Fruit fly (Drosophila melanogaster) whole organism, prepupa: ENCODE measurements around the gene CG18814.

ENCODE experiments used
- CG10631 ChIP-seq: fragments of 200-800 bp; sonication (Bioruptor generic); optimal IDR thresholded peaks from 2 replicates; lab custom pipeline; 2016; ENCODE audit warnings: missing biosample characterization, missing genetic modification characterization
- CG10669 ChIP-seq: fragments of 200-800 bp; sonication (Bioruptor generic); optimal IDR thresholded peaks from 3 replicates; lab custom pipeline; 2018; ENCODE audit warnings: missing biosample characterization, mild to moderate bottlenecking, missing genetic modification characterization, moderate library complexity
- CG11294 ChIP-seq: fragments of 200-800 bp; sonication (Bioruptor generic); IDR thresholded peaks from 2 replicates; pipeline ENCODE4 v1.3.6; 2022; ENCODE audit warnings: missing biosample characterization, missing genetic modification characterization
- CG15336 ChIP-seq: fragments of 200-800 bp; sonication (Bioruptor generic); IDR thresholded peaks from 2 replicates; pipeline ENCODE4 v1.3.6; 2022; ENCODE audit warnings: missing biosample characterization, missing genetic modification characterization
- CG16779 ChIP-seq: fragments of 200-800 bp; sonication (Bioruptor generic); optimal IDR thresholded peaks from 3 replicates; lab custom pipeline; 2017; ENCODE audit warnings: missing biosample characterization, mild to moderate bottlenecking, missing genetic modification characterization
- CG3032 ChIP-seq: fragments of 200-800 bp; optimal IDR thresholded peaks from 2 replicates; lab custom pipeline; 2019; ENCODE audit warnings: missing biosample characterization, mild to moderate bottlenecking, missing genetic modification characterization, moderate library complexity
- CG32006 ChIP-seq: fragments of 200-800 bp; sonication (Bioruptor generic); optimal IDR thresholded peaks from 3 replicates; lab custom pipeline; 2017; ENCODE audit warnings: missing biosample characterization, mild to moderate bottlenecking, missing genetic modification characterization
- CG34406 ChIP-seq: fragments of 200-800 bp; sonication (Bioruptor generic); optimal IDR thresholded peaks from 3 replicates; lab custom pipeline; 2016; ENCODE audit warnings: missing biosample characterization, missing genetic modification characterization
- CG3919 ChIP-seq: fragments of 200-800 bp; sonication (Bioruptor generic); optimal IDR thresholded peaks from 3 replicates; lab custom pipeline; 2016; ENCODE audit warnings: missing biosample characterization, missing genetic modification characterization
- CG6276 ChIP-seq: fragments of 200-800 bp; sonication (Bioruptor generic); optimal IDR thresholded peaks from 2 replicates; lab custom pipeline; 2017; ENCODE audit warnings: missing biosample characterization, mild to moderate bottlenecking, missing genetic modification characterization
- CG6792 ChIP-seq: fragments of 200-800 bp; sonication (Bioruptor generic); optimal IDR thresholded peaks from 3 replicates; lab custom pipeline; 2016; ENCODE audit warnings: missing biosample characterization, missing genetic modification characterization
- CG7368 ChIP-seq: fragments of 200-800 bp; sonication (Bioruptor generic); optimal IDR thresholded peaks from 3 replicates; lab custom pipeline; 2016; ENCODE audit warnings: missing biosample characterization, missing genetic modification characterization
- CG8319 ChIP-seq: fragments of 200-800 bp; sonication (Bioruptor generic); optimal IDR thresholded peaks from 3 replicates; lab custom pipeline; 2016; ENCODE audit warnings: missing biosample characterization, missing genetic modification characterization
- CG8632 ChIP-seq: fragments of 200-800 bp; sonication (Bioruptor generic); optimal IDR thresholded peaks from 3 replicates; lab custom pipeline; 2016; ENCODE audit warnings: missing biosample characterization, missing genetic modification characterization
- Eip75B ChIP-seq: fragments of 200-800 bp; sonication (Bioruptor generic); optimal IDR thresholded peaks from 3 replicates; lab custom pipeline; 2016; ENCODE audit warnings: missing biosample characterization, missing genetic modification characterization
- Eip78C ChIP-seq: fragments of 200-800 bp; sonication (Bioruptor generic); peaks from one replicate; lab custom pipeline; 2016; ENCODE audit warnings: missing biosample characterization, missing genetic modification characterization
- Eip93F ChIP-seq: fragments of 200-800 bp; sonication (Bioruptor generic); optimal IDR thresholded peaks from 2 replicates; lab custom pipeline; 2016; ENCODE audit warnings: missing biosample characterization, mild to moderate bottlenecking, missing genetic modification characterization
- Ets21C ChIP-seq: fragments of 200-800 bp; sonication (Bioruptor generic); optimal IDR thresholded peaks from 3 replicates; lab custom pipeline; 2016; ENCODE audit warnings: missing biosample characterization, missing genetic modification characterization
- Ets96B ChIP-seq: fragments of 200-800 bp; optimal IDR thresholded peaks from 2 replicates; lab custom pipeline; 2019; ENCODE audit warnings: missing biosample characterization, mild to moderate bottlenecking, missing genetic modification characterization, moderate library complexity
- Gug ChIP-seq: fragments of 200-800 bp; sonication (Bioruptor generic); IDR thresholded peaks from 2 replicates; pipeline ENCODE4 v1.3.6; 2022; ENCODE audit warnings: missing biosample characterization, missing genetic modification characterization
- Hr38 ChIP-seq: sonication (Bioruptor generic); optimal IDR thresholded peaks from 2 replicates; lab custom pipeline; 2016; ENCODE audit warnings: missing biosample characterization, missing genetic modification characterization
- Hr39 ChIP-seq: fragments of 200-800 bp; sonication (Bioruptor generic); optimal IDR thresholded peaks from 2 replicates; lab custom pipeline; 2016; ENCODE audit warnings: missing biosample characterization, missing genetic modification characterization
- Hr4 ChIP-seq: fragments of 200-800 bp; sonication (Bioruptor generic); optimal IDR thresholded peaks from 3 replicates; lab custom pipeline; 2016; ENCODE audit warnings: missing biosample characterization, missing genetic modification characterization
- Lpt ChIP-seq: fragments of 200-800 bp; sonication (Bioruptor generic); optimal IDR thresholded peaks from 3 replicates; lab custom pipeline; 2016; ENCODE audit warnings: missing biosample characterization, missing genetic modification characterization
- Met ChIP-seq: fragments of 200-800 bp; sonication (Bioruptor generic); optimal IDR thresholded peaks from 3 replicates; lab custom pipeline; 2016; ENCODE audit warnings: missing biosample characterization, missing genetic modification characterization
- OdsH ChIP-seq: fragments of 200-800 bp; sonication (Bioruptor generic); optimal IDR thresholded peaks from 3 replicates; lab custom pipeline; 2016; ENCODE audit warnings: missing biosample characterization, missing genetic modification characterization
- Smox ChIP-seq: fragments of 200-800 bp; sonication (Bioruptor generic); optimal IDR thresholded peaks from 3 replicates; lab custom pipeline; 2016; ENCODE audit warnings: missing biosample characterization, missing genetic modification characterization
- Sox102F ChIP-seq: fragments of 200-800 bp; sonication (Bioruptor generic); optimal IDR thresholded peaks from 2 replicates; lab custom pipeline; 2016; ENCODE audit warnings: missing biosample characterization, mild to moderate bottlenecking, missing genetic modification characterization
- Sox15 ChIP-seq: fragments of 200-800 bp; sonication (Bioruptor generic); optimal IDR thresholded peaks from 3 replicates; lab custom pipeline; 2016; ENCODE audit warnings: missing biosample characterization, missing genetic modification characterization
- acj6 ChIP-seq: fragments of 200-800 bp; sonication (Bioruptor generic); optimal IDR thresholded peaks from 3 replicates; lab custom pipeline; 2016; ENCODE audit warnings: missing biosample characterization, missing genetic modification characterization
- cyc ChIP-seq: fragments of 200-800 bp; sonication (Bioruptor generic); optimal IDR thresholded peaks from 3 replicates; lab custom pipeline; 2016; ENCODE audit warnings: missing biosample characterization, missing genetic modification characterization
- dsx ChIP-seq: fragments of 200-800 bp; optimal IDR thresholded peaks from 3 replicates; lab custom pipeline; 2019; ENCODE audit warnings: missing biosample characterization, mild to moderate bottlenecking, missing genetic modification characterization, moderate library complexity; ENCODE audit not compliant: poor library complexity, severe bottlenecking
- eg ChIP-seq: fragments of 200-800 bp; sonication (Bioruptor generic); IDR thresholded peaks from 3 replicates; pipeline ENCODE4 v1.3.6; 2022; ENCODE audit warnings: missing biosample characterization, missing genetic modification characterization
- esn ChIP-seq: fragments of 200-800 bp; sonication (Bioruptor generic); optimal IDR thresholded peaks from 2 replicates; lab custom pipeline; 2016; ENCODE audit warnings: missing biosample characterization, mild to moderate bottlenecking, missing genetic modification characterization, moderate library complexity
- fd59A ChIP-seq: fragments of 200-800 bp; sonication (Bioruptor generic); optimal IDR thresholded peaks from 2 replicates; lab custom pipeline; 2017; ENCODE audit warnings: missing biosample characterization, mild to moderate bottlenecking, missing genetic modification characterization, missing genetic modification reagents
- spab ChIP-seq: fragments of 200-800 bp; sonication (Bioruptor generic); optimal IDR thresholded peaks from 2 replicates; lab custom pipeline; 2017; ENCODE audit warnings: missing biosample characterization, mild to moderate bottlenecking, missing genetic modification characterization, missing genetic modification reagents
- ss ChIP-seq, 2 experiments: fragments of 200-800 bp; sonication (Bioruptor generic); optimal IDR thresholded peaks; 2 replicates in 1 of 2; 3 replicates in 1 of 2; lab custom pipeline; 2017 to 2018; ENCODE audit warnings: mild to moderate bottlenecking in 2 of 2, missing biosample characterization in 2 of 2, missing genetic modification characterization in 2 of 2, moderate library complexity in 1 of 2
- svp ChIP-seq: fragments of 200-800 bp; sonication (Bioruptor generic); peaks from one replicate; lab custom pipeline; 2016; ENCODE audit warnings: missing biosample characterization, missing genetic modification characterization
- topi ChIP-seq: fragments of 200-800 bp; sonication (Bioruptor generic); optimal IDR thresholded peaks from 3 replicates; lab custom pipeline; 2016; ENCODE audit warnings: missing biosample characterization, missing genetic modification characterization
- vri ChIP-seq: fragments of 200-800 bp; sonication (Bioruptor generic); optimal IDR thresholded peaks from 3 replicates; lab custom pipeline; 2016; ENCODE audit warnings: missing biosample characterization, mild to moderate bottlenecking, missing genetic modification characterization

The CG18814 gene

dm6 chr3L:16408609-16409439 is 39.2 kb downstream of the CG18814 start (continued):
- peak; percentile 64 for TF ChIP-seq Met (GFP tag; lab: Kevin White, UChicago)
- TF ChIP-seq Sox15 (GFP tag; lab: Kevin White, UChicago): peak; percentile 24
- TF ChIP-seq CG6792 (GFP tag; lab: Kevin White, UChicago): peak; percentile 56
- TF ChIP-seq Sox102F: peak; percentile 78
- no peak for TF ChIP-seq CG8319 (GFP tag; lab: Kevin White, UChicago)
- peak; percentile 64 for TF ChIP-seq CG10631 (GFP tag; lab: Kevin White, UChicago)
- peak; percentile 58 for TF ChIP-seq dsx (GFP tag; lab: Kevin White, UChicago)
- TF ChIP-seq acj6 (GFP tag; lab: Kevin White, UChicago): peak; percentile 58
- peak; percentile 41 for TF ChIP-seq CG34406 (GFP tag; lab: Kevin White, UChicago)
- TF ChIP-seq CG32006 (GFP tag; lab: Kevin White, UChicago): peak; percentile 78
- TF ChIP-seq, all 60 proteins: peak for 52

dm6 chr3L:16409440-16410233 is 40.0 kb downstream of the CG18814 start:
- no peak for TF ChIP-seq fd59A (GFP tag; lab: Kevin White, UChicago)
- no peak for TF ChIP-seq CG6276
- peak; percentile 97 for TF ChIP-seq svp
- no peak for TF ChIP-seq spab
- no peak for TF ChIP-seq Sox15 (GFP tag; lab: Kevin White, UChicago)

- TF ChIP-seq CG8319 (GFP tag; lab: Kevin White, UChicago) (peak; percentile 43), CG3032 (tag; lab: Kevin White, UChicago) (peak; percentile 73), CG7368 (GFP tag; lab: Kevin White, UChicago) (peak; percentile 84), CG34406 (GFP tag; lab: Kevin White, UChicago) (peak; percentile 83), eg (peak; percentile 73), topi (GFP tag; lab: Kevin White, UChicago) (peak; percentile 84), dsx (GFP tag; lab: Kevin White, UChicago) (peak; percentile 82), Hr4 (GFP tag; lab: Kevin White, UChicago) (peak; percentile 92), Smox (peak; percentile 84), Eip75B (GFP tag; lab: Kevin White, UChicago) (peak; percentile 84), CG15336 (peak; percentile 70), ss (GFP tag; optimal IDR thresholded peaks at IDR 0.05; lab: Kevin White, UChicago) (peak; percentile 86 to 88), Ets96B (tag; lab: Kevin White, UChicago) (peak; percentile 83), Lpt (peak; percentile 85), cyc (GFP tag; lab: Kevin White, UChicago) (peak; percentile 90), Eip93F (GFP tag; lab: Kevin White, UChicago) (peak; percentile 65), spab (peak; percentile 78), Sox102F (peak; percentile 90), CG10669 (GFP tag; lab: Kevin White, UChicago) (peak; percentile 88), Ets21C (GFP tag; lab: Kevin White, UChicago) (peak; percentile 82), fd59A (GFP tag; lab: Kevin White, UChicago) (peak; percentile 84), CG3919 (GFP tag; lab: Kevin White, UChicago) (peak; percentile 87), Hr39 (peak; percentile 92), Eip78C (GFP tag; lab: Kevin White, UChicago) (peak; percentile 97), CG11294 (GFP tag; lab: Robert Waterston, UW) (0 out of 2 replicates have a peak, but pooled peaks have one; percentile 51), CG8632 (GFP tag; lab: Kevin White, UChicago) (peak; percentile 82), esn (peak; percentile 91), CG32006 (GFP tag; lab: Kevin White, UChicago) (peak; percentile 89), CG6276 (peak; percentile 71), Hr38 (no peak), Gug (GFP tag; lab: Robert Waterston, UW) (peak; percentile 71), CG16779 (tag; lab: Kevin White, UChicago) (peak; percentile 76), vri (GFP tag; lab: Kevin White, UChicago) (peak; percentile 82), acj6 (GFP tag; lab: Kevin White, UChicago) (peak; percentile 87), OdsH (GFP tag; lab: Kevin White, UChicago) (peak; percentile 80), CG6792 (GFP tag; lab: Kevin White, UChicago) (peak; percentile 78)
These were observed 40.9 kb downstream of the CG18814 start for dm6 chr3L:16410234-16411119.
